Fruit fly (Drosophila melanogaster) whole organism, wandering third instar larva: ENCODE measurements around the gene dbf.

Experiments used
- CG32264 ChIP-seq: fragments of 200-800 bp; sonication (Bioruptor generic); optimal IDR thresholded peaks from 2 replicates; lab custom pipeline; 2016; ENCODE audit warnings: missing biosample characterization, missing genetic modification characterization
- CG9705 ChIP-seq: fragments of 200-800 bp; sonication (Bioruptor generic); optimal IDR thresholded peaks from 2 replicates; lab custom pipeline; 2018; ENCODE audit warnings: missing biosample characterization, mild to moderate bottlenecking, missing genetic modification characterization
- CrebA ChIP-seq: fragments of 200-800 bp; sonication (Bioruptor generic); optimal IDR thresholded peaks from 2 replicates; lab custom pipeline; 2016; ENCODE audit warnings: missing biosample characterization, mild to moderate bottlenecking, missing genetic modification characterization, borderline replicate concordance
- Dfd ChIP-seq: fragments of >200 bp; optimal IDR thresholded peaks from 2 replicates; lab custom pipeline; 2017; ENCODE audit warnings: missing biosample characterization, missing genetic modification characterization
- Dif ChIP-seq: fragments of 200-275, 200-300 bp; sonication (Bioruptor generic); optimal IDR thresholded peaks from 2 replicates; lab custom pipeline; 2018; ENCODE audit warnings: missing biosample characterization, missing genetic modification characterization; ENCODE audit not compliant: partially characterized antibody
- GATAd ChIP-seq: sonication (Bioruptor generic); optimal IDR thresholded peaks from 2 replicates; lab custom pipeline; 2016; ENCODE audit warnings: missing biosample characterization, missing genetic modification characterization
- HLH106 ChIP-seq: fragments of 200-800 bp; optimal IDR thresholded peaks from 3 replicates; lab custom pipeline; 2019; ENCODE audit warnings: missing biosample characterization, mild to moderate bottlenecking, missing genetic modification characterization, moderate library complexity
- Hnf4 ChIP-seq: fragments of 200-800 bp; sonication (Bioruptor generic); optimal IDR thresholded peaks from 2 replicates; lab custom pipeline; 2016; ENCODE audit warnings: missing biosample characterization, mild to moderate bottlenecking, missing genetic modification characterization
- Hr78 ChIP-seq: fragments of >200 bp; optimal IDR thresholded peaks from 2 replicates; lab custom pipeline; 2017; ENCODE audit warnings: missing biosample characterization, missing genetic modification characterization
- Hr83 ChIP-seq: fragments of 200-300 bp; sonication (Bioruptor generic); optimal IDR thresholded peaks from 2 replicates; lab custom pipeline; 2016; ENCODE audit warnings: missing biosample characterization, mild to moderate bottlenecking, missing genetic modification characterization, moderate library complexity; ENCODE audit not compliant: poor library complexity, severe bottlenecking
- Jra ChIP-seq: sonication (Bioruptor generic); optimal IDR thresholded peaks from 2 replicates; lab custom pipeline; 2016; ENCODE audit warnings: missing biosample characterization, missing genetic modification characterization
- Myc ChIP-seq: fragments of >200 bp; optimal IDR thresholded peaks from 2 replicates; lab custom pipeline; 2017
- N ChIP-seq: fragments of >200 bp; optimal IDR thresholded peaks from 2 replicates; lab custom pipeline; 2018; ENCODE audit warnings: missing biosample characterization, missing external identifiers, missing genetic modification characterization
- OdsH ChIP-seq: fragments of 200-800 bp; sonication (Bioruptor generic); optimal IDR thresholded peaks from 2 replicates; lab custom pipeline; 2016; ENCODE audit warnings: missing biosample characterization, mild to moderate bottlenecking, missing genetic modification characterization
- Vsx2 ChIP-seq: fragments of 200-300, 225-300 bp; sonication (Bioruptor generic); optimal IDR thresholded peaks from 2 replicates; lab custom pipeline; 2018; ENCODE audit warnings: missing biosample characterization, missing genetic modification characterization; ENCODE audit not compliant: partially characterized antibody
- br ChIP-seq: fragments of 200-800 bp; sonication (Bioruptor generic); optimal IDR thresholded peaks from 2 replicates; lab custom pipeline; 2016; ENCODE audit warnings: missing biosample characterization, missing genetic modification characterization
- brk ChIP-seq: fragments of 200-800 bp; sonication (Bioruptor generic); optimal IDR thresholded peaks from 2 replicates; lab custom pipeline; 2016; ENCODE audit warnings: missing biosample characterization, mild to moderate bottlenecking, missing genetic modification characterization
- dl ChIP-seq, 2 experiments: fragments of 175-275, 200-275 bp in 1 of 2; fragments of 200-275 bp in 1 of 2; sonication (Bioruptor generic); optimal IDR thresholded peaks; lab custom pipeline; 2018; ENCODE audit warnings: mild to moderate bottlenecking in 2 of 2, missing biosample characterization in 2 of 2, missing genetic modification characterization in 2 of 2, moderate library complexity in 2 of 2; ENCODE audit not compliant: partially characterized antibody in 2 of 2, insufficient read depth in 1 of 2
- dmrt93B ChIP-seq: fragments of 200-800 bp; sonication (Bioruptor generic); optimal IDR thresholded peaks from 2 replicates; lab custom pipeline; 2018; ENCODE audit warnings: missing biosample characterization, mild to moderate bottlenecking, missing genetic modification characterization
- dsf ChIP-seq: sonication (Bioruptor generic); optimal IDR thresholded peaks from 2 replicates; lab custom pipeline; 2016; ENCODE audit warnings: missing biosample characterization, missing genetic modification characterization, borderline replicate concordance
- ey ChIP-seq: fragments of 200-800 bp; sonication (Bioruptor generic); optimal IDR thresholded peaks from 2 replicates; lab custom pipeline; 2016; ENCODE audit warnings: missing biosample characterization, missing genetic modification characterization
- foxo ChIP-seq, 2 experiments: fragments of 200-800 bp; sonication (Bioruptor generic); optimal IDR thresholded peaks; 2 replicates in 1 of 2; 3 replicates in 1 of 2; lab custom pipeline; 2016 to 2017; ENCODE audit warnings: missing biosample characterization in 2 of 2, missing genetic modification characterization in 2 of 2
- fru ChIP-seq: fragments of 200-800 bp; sonication (Bioruptor generic); optimal IDR thresholded peaks from 3 replicates; lab custom pipeline; 2016; ENCODE audit warnings: missing biosample characterization, mild to moderate bottlenecking, missing genetic modification characterization
- h ChIP-seq: fragments of 200-800 bp; sonication (Bioruptor generic); optimal IDR thresholded peaks from 3 replicates; lab custom pipeline; 2016; ENCODE audit warnings: missing biosample characterization, mild to moderate bottlenecking, missing genetic modification characterization
- jim ChIP-seq: fragments of 175-275, 200-325 bp; sonication (Bioruptor generic); optimal IDR thresholded peaks from 2 replicates; lab custom pipeline; 2016; ENCODE audit warnings: missing biosample characterization, mild to moderate bottlenecking, missing genetic modification characterization
- lola ChIP-seq: fragments of >200 bp; optimal IDR thresholded peaks from 2 replicates; lab custom pipeline; 2017; ENCODE audit warnings: missing biosample characterization, missing genetic modification characterization
- pan ChIP-seq: fragments of >200 bp; optimal IDR thresholded peaks from 2 replicates; lab custom pipeline; 2017
- psq ChIP-seq: fragments of 200-800 bp; sonication (Bioruptor generic); optimal IDR thresholded peaks from 3 replicates; lab custom pipeline; 2017; ENCODE audit warnings: missing biosample characterization, mild to moderate bottlenecking, missing genetic modification characterization, moderate library complexity
- rgr ChIP-seq: fragments of 200-800 bp; sonication (Bioruptor generic); optimal IDR thresholded peaks from 3 replicates; lab custom pipeline; 2016; ENCODE audit warnings: missing biosample characterization, mild to moderate bottlenecking, missing genetic modification characterization
- sage ChIP-seq: fragments of 200-800 bp; sonication (Bioruptor generic); optimal IDR thresholded peaks from 2 replicates; lab custom pipeline; 2016; ENCODE audit warnings: missing biosample characterization, mild to moderate bottlenecking, missing genetic modification characterization
- tai ChIP-seq: sonication (Bioruptor generic); optimal IDR thresholded peaks from 2 replicates; lab custom pipeline; 2016; ENCODE audit warnings: missing biosample characterization, missing genetic modification characterization
- usp ChIP-seq: fragments of >200 bp; optimal IDR thresholded peaks from 2 replicates; lab custom pipeline; 2017; ENCODE audit warnings: missing biosample characterization, missing genetic modification characterization
- woc ChIP-seq: sonication (Bioruptor generic); optimal IDR thresholded peaks from 2 replicates; lab custom pipeline; 2016; ENCODE audit warnings: missing biosample characterization, mild to moderate bottlenecking, missing genetic modification characterization

The dbf gene

dm6 chr2L:10643671-10644070 lies 7.7 kb upstream of the dbf start, which contains the start of gene CG18284:
TSS of gene CG18284 (plus strand) at chr2L:10643971.
- TF ChIP-seq fru (GFP tag; lab: Kevin White, UChicago): no peak

- TF ChIP-seq CG9705 (GFP tag; lab: Kevin White, UChicago) (no peak), GATAd (GFP tag; lab: Kevin White, UChicago) (no peak), dmrt93B (GFP tag; lab: Kevin White, UChicago) (no peak), usp (GFP tag; lab: Kevin White, UChicago) (no peak), brk (GFP tag; lab: Kevin White, UChicago) (no peak), Myc (lab: Kevin White, UChicago) (no peak), Jra (GFP tag; lab: Kevin White, UChicago) (no peak), rgr (no peak), Dfd (GFP tag; lab: Kevin White, UChicago) (no peak), dsf (no peak), lola (GFP tag; lab: Kevin White, UChicago) (no peak), Vsx2 (GFP tag; lab: Kevin White, UChicago) (no peak)
These were observed 5.3 kb upstream of the dbf start, which contains the start of gene CG17097 for dm6 chr2L:10646115-10646514. TSS of gene CG17097 (plus strand) at chr2L:10646415.

DNA sequence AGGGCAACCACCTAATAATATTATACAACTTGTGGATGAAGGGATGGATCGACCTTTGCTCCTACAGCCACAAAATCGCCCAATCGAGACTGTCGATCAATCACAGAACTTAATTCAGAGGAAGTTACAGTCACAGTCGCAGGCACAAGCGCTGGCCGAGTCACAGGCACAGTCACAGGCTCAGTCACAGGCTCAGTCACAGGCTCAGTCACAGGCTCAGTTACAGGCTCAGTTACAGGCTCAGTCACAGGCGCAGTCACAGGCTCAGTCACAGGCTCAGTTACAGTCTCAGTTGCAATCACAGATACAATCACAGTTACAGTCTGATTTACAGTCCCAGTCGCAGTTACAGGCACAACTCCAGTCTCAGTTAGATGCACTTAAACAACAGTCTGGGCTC lies 4.7 kb upstream of the dbf start:
- TF ChIP-seq pan (lab: Kevin White, UChicago): no peak
- TF ChIP-seq psq (GFP tag; lab: Kevin White, UChicago): no peak
- no peak for TF ChIP-seq woc (GFP tag; lab: Kevin White, UChicago)
- no peak for TF ChIP-seq Hr78 (GFP tag; lab: Kevin White, UChicago)
- TF ChIP-seq Jra (GFP tag; lab: Kevin White, UChicago): no peak

DNA sequence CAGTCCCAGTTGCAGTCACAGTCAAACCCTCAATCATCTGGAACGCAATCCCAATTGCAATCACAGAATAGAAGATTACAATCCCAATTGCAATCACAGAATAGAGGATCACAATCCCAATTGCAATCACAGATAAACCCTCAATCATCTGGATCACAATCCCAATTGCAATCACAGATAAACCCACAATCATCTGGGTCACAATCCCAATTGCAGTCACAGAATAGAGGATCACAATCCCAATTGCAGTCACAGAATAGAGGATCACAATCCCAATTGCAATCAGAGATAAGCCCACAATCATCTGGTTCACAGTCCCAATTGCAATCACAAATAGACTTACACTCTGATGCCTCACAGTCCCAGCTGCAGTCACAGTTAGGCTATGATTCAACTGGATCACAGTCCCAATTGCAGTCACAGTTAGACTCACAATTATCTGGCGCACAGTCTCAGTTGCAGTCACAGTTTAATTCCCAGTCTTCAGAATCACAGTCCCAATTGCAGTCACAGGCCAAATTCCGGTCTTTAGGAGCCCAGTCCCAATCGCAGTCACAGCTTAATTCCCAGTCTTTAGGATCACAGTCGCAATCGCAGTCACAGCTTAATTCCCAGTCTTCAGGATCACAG lies 3.6 kb upstream of the dbf start:
- TF ChIP-seq usp (GFP tag; lab: Kevin White, UChicago) (no peak), pan (lab: Kevin White, UChicago) (no peak), CrebA (no peak), jim (GFP tag; lab: Kevin White, UChicago) (no peak)

DNA sequence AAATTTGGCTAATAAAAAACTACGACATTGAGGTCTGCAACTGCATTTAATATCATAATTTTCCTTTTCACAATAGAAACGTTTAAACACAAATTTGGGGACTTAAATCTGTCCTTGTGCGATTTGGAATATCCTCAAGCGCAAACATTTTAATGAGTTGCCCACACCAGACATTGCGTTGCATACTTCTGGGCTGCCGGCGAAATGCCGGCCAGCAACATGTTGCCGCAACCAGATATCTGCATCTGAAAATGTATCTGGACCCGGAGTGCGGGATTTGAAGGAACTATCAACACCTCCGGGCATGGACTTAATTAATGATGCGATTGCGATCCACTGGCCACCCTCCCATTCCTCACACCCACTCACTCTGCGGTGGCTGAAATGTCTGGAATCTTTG lies 3.1 kb downstream of the dbf start:
- no peak for TF ChIP-seq dl (GFP tag; optimal IDR thresholded peaks at IDR 0.05; lab: Kevin White, UChicago; ENCODE audit: insufficient read depth in 1 of 2, partially characterized antibody in 2 of 2)
- TF ChIP-seq CrebA: no peak
- no peak for TF ChIP-seq ey (GFP tag; lab: Kevin White, UChicago)
- TF ChIP-seq CG32264: no peak
- TF ChIP-seq Hr83 (GFP tag; lab: Kevin White, UChicago): no peak
- no peak for TF ChIP-seq jim (GFP tag; lab: Kevin White, UChicago)
- TF ChIP-seq lola (GFP tag; lab: Kevin White, UChicago): no peak
- no peak for TF ChIP-seq psq (GFP tag; lab: Kevin White, UChicago)
- no peak for TF ChIP-seq tai
- no peak for TF ChIP-seq br (GFP tag; lab: Kevin White, UChicago)
- TF ChIP-seq dsf: no peak
- no peak for TF ChIP-seq Dfd (GFP tag; lab: Kevin White, UChicago)
- no peak for TF ChIP-seq dmrt93B (GFP tag; lab: Kevin White, UChicago)
- TF ChIP-seq Dif (GFP tag; lab: Kevin White, UChicago): no peak
- no peak for TF ChIP-seq woc (GFP tag; lab: Kevin White, UChicago)
- TF ChIP-seq brk (GFP tag; lab: Kevin White, UChicago): no peak
- TF ChIP-seq Hnf4 (GFP tag; lab: Kevin White, UChicago): no peak
- no peak for TF ChIP-seq pan (lab: Kevin White, UChicago)

DNA sequence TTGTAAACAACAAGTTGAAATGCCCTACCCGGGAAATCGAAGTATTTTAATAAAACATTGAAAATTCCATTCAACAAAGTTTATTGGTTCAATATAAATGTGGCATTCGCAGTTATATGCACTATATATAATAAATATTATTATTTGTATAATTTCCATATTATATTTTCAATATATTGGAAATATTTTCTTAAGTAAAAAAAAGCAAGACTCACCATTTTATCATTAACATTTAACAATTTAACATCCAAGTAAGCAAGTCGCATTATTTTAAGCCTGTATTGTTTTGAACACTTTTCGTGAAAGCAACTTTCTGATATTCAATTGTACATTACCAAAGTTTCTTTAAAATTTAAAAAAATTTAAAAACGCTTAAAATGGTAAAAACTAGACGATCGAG lies 6.6 kb downstream of the dbf start, which contains the start of gene CG45690:
Gene CG45690 (plus strand): TSS at position 301 of the 400 bp plus-strand sequence.
- TF ChIP-seq GATAd (GFP tag; lab: Kevin White, UChicago): no peak
- TF ChIP-seq woc (GFP tag; lab: Kevin White, UChicago): no peak
- no peak for TF ChIP-seq Myc (lab: Kevin White, UChicago)
- TF ChIP-seq Dfd (GFP tag; lab: Kevin White, UChicago): no peak
- no peak for TF ChIP-seq foxo (GFP tag; optimal IDR thresholded peaks at IDR 0.05; lab: Kevin White, UChicago)
- no peak for TF ChIP-seq Vsx2 (GFP tag; lab: Kevin White, UChicago)
- no peak for TF ChIP-seq dmrt93B (GFP tag; lab: Kevin White, UChicago)
- no peak for TF ChIP-seq HLH106 (tag; lab: Kevin White, UChicago)
- TF ChIP-seq Jra (GFP tag; lab: Kevin White, UChicago): no peak
- TF ChIP-seq OdsH (GFP tag; lab: Kevin White, UChicago): no peak
- no peak for TF ChIP-seq Dif (GFP tag; lab: Kevin White, UChicago)
- TF ChIP-seq lola (GFP tag; lab: Kevin White, UChicago): no peak
- no peak for TF ChIP-seq CrebA
- no peak for TF ChIP-seq dsf
- no peak for TF ChIP-seq sage (GFP tag; lab: Kevin White, UChicago)
- TF ChIP-seq N (GFP tag; lab: Kevin White, UChicago): no peak
- no peak for TF ChIP-seq rgr
- TF ChIP-seq h: no peak
- TF ChIP-seq psq (GFP tag; lab: Kevin White, UChicago): no peak
